Worm (Caenorhabditis elegans) whole organism, L4 larva: ENCODE measurements around the gene ani-3.

Experiments
- D1046.2 ChIP-seq: fragments of 200-800 bp; sonication (Bioruptor generic); IDR thresholded peaks from 2 replicates; pipeline ENCODE4 v1.3.6; 2022; ENCODE audit warnings: missing genetic modification characterization, missing compliant biosample characterization
- F10B5.3 ChIP-seq: sonication (generic microtip); optimal IDR thresholded peaks from 2 replicates; lab custom pipeline; 2016; ENCODE audit warnings: mild to moderate bottlenecking, missing genetic modification characterization, missing compliant biosample characterization
- F26F4.8 ChIP-seq: fragments of 200-800 bp; sonication (Bioruptor generic); conservative IDR thresholded peaks from 2 replicates; pipeline ENCODE4 v1.3.6; 2022; ENCODE audit warnings: missing genetic modification characterization, missing compliant biosample characterization
- F49E8.2 ChIP-seq: sonication (generic microtip); optimal IDR thresholded peaks from 2 replicates; lab custom pipeline; 2016; ENCODE audit warnings: missing compliant biosample characterization, mild to moderate bottlenecking, missing genetic modification characterization, borderline replicate concordance
- T26A8.4 ChIP-seq: fragments of 200-800 bp; sonication (Bioruptor generic); IDR thresholded peaks from 2 replicates; pipeline ENCODE4 v1.3.6; 2022; ENCODE audit warnings: missing genetic modification characterization, missing compliant biosample characterization
- Y75B8A.6 ChIP-seq: fragments of 200-800 bp; sonication (Bioruptor generic); IDR thresholded peaks from 2 replicates; pipeline ENCODE4 v1.3.6; 2022; ENCODE audit warnings: missing genetic modification reagents, missing genetic modification characterization, missing compliant biosample characterization
- ZK337.2 ChIP-seq: fragments of 200-800 bp; sonication (Bioruptor generic); IDR thresholded peaks from 2 replicates; pipeline ENCODE4 v1.3.6; 2022; ENCODE audit warnings: missing genetic modification reagents, missing genetic modification characterization, missing compliant biosample characterization
- aha-1 ChIP-seq: fragments of 150-350 bp; peaks from one replicate; lab custom pipeline; 2014; ENCODE audit warnings: missing biosample characterization, missing genetic modification characterization
- aly-2 ChIP-seq: sonication (generic microtip); optimal IDR thresholded peaks from 2 replicates; lab custom pipeline; 2018; ENCODE audit warnings: missing biosample characterization, missing genetic modification characterization
- ceh-20 ChIP-seq: fragments of 200-800 bp; sonication (Bioruptor generic); IDR thresholded peaks from 2 replicates; pipeline ENCODE4 v1.3.6; 2022; ENCODE audit warnings: missing genetic modification reagents, missing genetic modification characterization, missing compliant biosample characterization
- ceh-28 ChIP-seq: fragments of 150-350 bp; optimal IDR thresholded peaks from 2 replicates; lab custom pipeline; 2014; ENCODE audit warnings: missing biosample characterization, missing genetic modification reagents, missing genetic modification characterization
- ceh-32 ChIP-seq: sonication (generic microtip); optimal IDR thresholded peaks from 2 replicates; lab custom pipeline; 2016; ENCODE audit warnings: mild to moderate bottlenecking, missing genetic modification characterization, missing compliant biosample characterization; ENCODE audit not compliant: poor library complexity
- ceh-82 ChIP-seq: sonication (generic microtip); optimal IDR thresholded peaks from 2 replicates; lab custom pipeline; 2017; ENCODE audit warnings: missing biosample characterization, missing genetic modification characterization
- ces-1 ChIP-seq: fragments of 150-350 bp; sonication (generic microtip); optimal IDR thresholded peaks from 4 replicates; lab custom pipeline; 2014; ENCODE audit warnings: missing biosample characterization, missing genetic modification reagents, missing genetic modification characterization
- daf-16 ChIP-seq, 3 experiments: sonication (generic microtip); optimal IDR thresholded peaks; 2 replicates each; lab custom pipeline; 2016 to 2017; ENCODE audit warnings: missing genetic modification characterization in 3 of 3, missing genetic modification reagents in 3 of 3, mild to moderate bottlenecking in 2 of 3, missing compliant biosample characterization in 2 of 3, missing biosample characterization in 1 of 3, moderate library complexity in 1 of 3
- daf-19 ChIP-seq: fragments of 200-800 bp; sonication (Bioruptor generic); conservative IDR thresholded peaks from 2 replicates; pipeline ENCODE4 v1.3.6; 2022; ENCODE audit warnings: missing genetic modification characterization, missing compliant biosample characterization
- dmd-8 ChIP-seq: fragments of 200-800 bp; sonication (Bioruptor generic); IDR thresholded peaks from 2 replicates; pipeline ENCODE4 v1.3.6; 2022; ENCODE audit warnings: missing genetic modification characterization, missing compliant biosample characterization
- dmd-9 ChIP-seq: fragments of 200-800 bp; sonication (Bioruptor generic); IDR thresholded peaks from 2 replicates; pipeline ENCODE4 v1.3.6; 2022; ENCODE audit warnings: missing genetic modification reagents, missing genetic modification characterization, missing compliant biosample characterization
- duxl-1 ChIP-seq: sonication (generic microtip); optimal IDR thresholded peaks from 2 replicates; lab custom pipeline; 2016; ENCODE audit warnings: mild to moderate bottlenecking, missing genetic modification characterization, moderate library complexity, missing compliant biosample characterization; ENCODE audit not compliant: poor library complexity
- dve-1 ChIP-seq: sonication (generic microtip); optimal IDR thresholded peaks from 2 replicates; lab custom pipeline; 2017; ENCODE audit warnings: antibody characterized with exemption, mild to moderate bottlenecking, missing genetic modification characterization, missing compliant biosample characterization; ENCODE audit not compliant: insufficient read depth
- gei-8 ChIP-seq: fragments of 200-800 bp; sonication (Bioruptor generic); optimal IDR thresholded peaks from 2 replicates; lab custom pipeline; 2018; ENCODE audit warnings: mild to moderate bottlenecking, missing genetic modification characterization, missing compliant biosample characterization
- hif-1 ChIP-seq, 2 experiments: sonication (generic microtip); optimal IDR thresholded peaks; 2 replicates each; lab custom pipeline; 2016 to 2017; ENCODE audit warnings: missing compliant biosample characterization in 2 of 2, missing genetic modification characterization in 2 of 2, missing genetic modification reagents in 2 of 2, missing genotype in 2 of 2, mild to moderate bottlenecking in 1 of 2
- hlh-11 ChIP-seq: fragments of 200-800 bp; sonication (Bioruptor generic); optimal IDR thresholded peaks from 2 replicates; lab custom pipeline; 2018; ENCODE audit warnings: mild to moderate bottlenecking, missing genetic modification characterization, missing compliant biosample characterization
- hlh-30 ChIP-seq: sonication (generic microtip); optimal IDR thresholded peaks from 2 replicates; lab custom pipeline; 2017; ENCODE audit warnings: antibody characterized with exemption, mild to moderate bottlenecking, missing genetic modification characterization, missing compliant biosample characterization; ENCODE audit not compliant: insufficient read depth
- hmg-1.1 ChIP-seq: fragments of 200-800 bp; sonication (Bioruptor generic); IDR thresholded peaks from 2 replicates; pipeline ENCODE4 v1.3.6; 2022; ENCODE audit warnings: missing genetic modification reagents, missing genetic modification characterization, missing compliant biosample characterization
- jun-1 ChIP-seq: fragments of 150-350 bp; optimal IDR thresholded peaks from 2 replicates; lab custom pipeline; 2014; ENCODE audit warnings: missing biosample characterization, missing genetic modification reagents, missing genetic modification characterization
- lin-13 ChIP-seq: fragments of 150-350 bp; optimal IDR thresholded peaks from 2 replicates; lab custom pipeline; 2014; ENCODE audit warnings: missing biosample characterization, missing genetic modification reagents, missing genetic modification characterization
- lin-38 ChIP-seq: fragments of 200-800 bp; sonication (Bioruptor generic); IDR thresholded peaks from 2 replicates; pipeline ENCODE4 v1.3.6; 2022; ENCODE audit warnings: missing genetic modification reagents, missing genetic modification characterization, missing compliant biosample characterization
- lin-39 ChIP-seq: fragments of 150-350 bp; optimal IDR thresholded peaks from 2 replicates; lab custom pipeline; 2014; ENCODE audit warnings: missing biosample characterization, missing genetic modification reagents, missing genetic modification characterization
- madf-5 ChIP-seq, 2 experiments: fragments of 200-800 bp; sonication (Bioruptor generic); IDR thresholded peaks; 2 replicates each; pipeline ENCODE4 v1.3.6; 2022; ENCODE audit warnings: missing compliant biosample characterization in 2 of 2, missing genetic modification characterization in 2 of 2
- mep-1 ChIP-seq: fragments of 150-350 bp; sonication (generic microtip); optimal IDR thresholded peaks from 3 replicates; lab custom pipeline; 2014; ENCODE audit warnings: missing biosample characterization, missing genetic modification characterization
- mes-2 ChIP-seq: sonication (generic microtip); optimal IDR thresholded peaks from 2 replicates; lab custom pipeline; 2016; ENCODE audit warnings: missing genotype, mild to moderate bottlenecking, missing genetic modification characterization, missing compliant biosample characterization; ENCODE audit not compliant: poor library complexity, severe bottlenecking
- nhr-102 ChIP-seq: sonication (generic microtip); optimal IDR thresholded peaks from 2 replicates; lab custom pipeline; 2016; ENCODE audit warnings: mild to moderate bottlenecking, missing genetic modification characterization, moderate library complexity, missing compliant biosample characterization
- nhr-11 ChIP-seq: fragments of 150-350 bp; optimal IDR thresholded peaks from 2 replicates; lab custom pipeline; 2014; ENCODE audit warnings: missing biosample characterization, missing genetic modification characterization
- nhr-111 ChIP-seq: fragments of 200-800 bp; sonication (Bioruptor generic); optimal IDR thresholded peaks from 2 replicates; lab custom pipeline; 2018; ENCODE audit warnings: mild to moderate bottlenecking, missing genetic modification characterization, missing compliant biosample characterization
- nhr-42 ChIP-seq: fragments of 200-800 bp; sonication (Bioruptor generic); IDR thresholded peaks from 2 replicates; pipeline ENCODE4 v1.3.6; 2022; ENCODE audit warnings: missing genetic modification characterization, missing compliant biosample characterization
- pha-4 ChIP-seq, 2 experiments: fragments of 150-350 bp in 1 of 2; fragments of 200-800 bp in 1 of 2; sonication (Bioruptor generic) in 1 of 2; IDR thresholded peaks in 1 of 2; optimal IDR thresholded peaks in 1 of 2; 2 replicates each; pipeline versions ENCODE4 v1.3.6 to Lab custom; 2014 to 2022; ENCODE audit warnings: missing genetic modification characterization in 2 of 2, missing genetic modification reagents in 2 of 2, missing biosample characterization in 1 of 2, missing compliant biosample characterization in 1 of 2
- php-3 ChIP-seq: fragments of 200-800 bp; sonication (Bioruptor generic); IDR thresholded peaks from 2 replicates; pipeline ENCODE4 v1.3.6; 2022; ENCODE audit warnings: missing genetic modification reagents, missing genetic modification characterization, missing compliant biosample characterization
- pqm-1 ChIP-seq: sonication (generic microtip); optimal IDR thresholded peaks from 2 replicates; lab custom pipeline; 2017; ENCODE audit warnings: missing biosample characterization, missing genetic modification characterization
- rbr-2 ChIP-seq: sonication (generic microtip); optimal IDR thresholded peaks from 2 replicates; lab custom pipeline; 2016; ENCODE audit warnings: missing genotype, missing genetic modification characterization, missing compliant biosample characterization
- saeg-2 ChIP-seq: fragments of 200-800 bp; sonication (Bioruptor generic); IDR thresholded peaks from 2 replicates; pipeline ENCODE4 v1.3.6; 2022; ENCODE audit warnings: missing genetic modification reagents, missing genetic modification characterization, missing compliant biosample characterization
- sdz-12 ChIP-seq: fragments of 200-800 bp; sonication (Bioruptor generic); optimal IDR thresholded peaks from 2 replicates; lab custom pipeline; 2018; ENCODE audit warnings: mild to moderate bottlenecking, missing genetic modification characterization, missing compliant biosample characterization
- set-16 ChIP-seq: fragments of 200-800 bp; sonication (Bioruptor generic); IDR thresholded peaks from 2 replicates; pipeline ENCODE4 v1.3.6; 2022; ENCODE audit warnings: missing genetic modification reagents, missing genetic modification characterization, missing compliant biosample characterization
- snpc-4 ChIP-seq: fragments of 150-350 bp; optimal IDR thresholded peaks from 2 replicates; lab custom pipeline; 2014; ENCODE audit warnings: missing biosample characterization, missing genetic modification characterization
- tag-97 ChIP-seq: fragments of 200-800 bp; sonication (Bioruptor generic); IDR thresholded peaks from 2 replicates; pipeline ENCODE4 v1.3.6; 2022; ENCODE audit warnings: missing genetic modification characterization, missing compliant biosample characterization
- unc-39 ChIP-seq: sonication (generic microtip); optimal IDR thresholded peaks from 2 replicates; lab custom pipeline; 2017; ENCODE audit warnings: missing biosample characterization, missing genetic modification characterization

Gene ani-3

DNA sequence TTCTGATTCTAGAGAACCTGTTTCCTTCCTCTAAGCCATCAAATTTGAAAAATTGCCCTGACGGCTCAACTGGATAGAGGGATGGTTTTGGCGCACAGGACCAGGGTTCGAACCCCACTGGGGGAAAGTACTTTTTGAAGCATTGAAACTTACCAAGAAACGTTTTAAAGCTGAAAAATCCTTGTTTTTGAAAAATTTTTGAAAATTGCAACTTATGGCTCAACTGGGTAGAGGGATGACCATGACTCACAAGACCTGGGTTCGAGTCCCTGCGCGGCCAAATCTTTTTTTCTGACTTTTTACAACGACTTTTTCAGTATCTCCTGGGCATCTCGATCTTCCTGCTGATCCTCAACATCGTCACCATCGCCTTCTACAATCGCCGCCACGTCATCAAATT lies 26.7 kb upstream of the ani-3 start:
- TF ChIP-seq aly-2 (tag; lab: Kevin White, UChicago) = no peak
- TF ChIP-seq hlh-30 (tag; lab: Kevin White, UChicago) = no peak
- TF ChIP-seq hmg-1.1 = no peak
- TF ChIP-seq daf-19 = no peak

DNA sequence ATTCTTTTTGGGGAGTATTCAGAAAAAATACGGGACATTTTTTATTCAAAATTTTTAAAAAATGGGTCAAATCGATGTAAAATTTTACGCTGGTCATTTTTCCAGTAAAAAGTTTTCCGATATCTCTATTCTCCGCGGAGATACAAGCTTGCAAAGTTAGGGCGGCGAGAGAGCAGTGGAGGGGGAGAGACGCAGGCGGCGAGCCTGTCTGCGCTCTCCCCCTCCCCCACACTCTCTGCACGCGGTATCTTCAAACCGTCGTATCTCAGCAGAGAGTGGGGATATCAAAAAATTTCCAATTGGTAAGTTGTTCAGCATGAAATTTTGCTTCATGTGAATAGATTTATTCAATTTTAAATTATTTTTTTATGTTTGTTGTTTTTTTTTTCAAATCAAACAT lies 25.7 kb upstream of the ani-3 start:
- TF ChIP-seq lin-13 (GFP tag; lab: Kevin White, UChicago) = no peak
- TF ChIP-seq aha-1 (tag; lab: Kevin White, UChicago) = peak; percentile 83
- no peak for TF ChIP-seq tag-97
- no peak for TF ChIP-seq lin-38 (GFP tag; lab: Robert Waterston, UW)
- no peak for TF ChIP-seq jun-1
- peak; percentile 60 for TF ChIP-seq set-16

DNA sequence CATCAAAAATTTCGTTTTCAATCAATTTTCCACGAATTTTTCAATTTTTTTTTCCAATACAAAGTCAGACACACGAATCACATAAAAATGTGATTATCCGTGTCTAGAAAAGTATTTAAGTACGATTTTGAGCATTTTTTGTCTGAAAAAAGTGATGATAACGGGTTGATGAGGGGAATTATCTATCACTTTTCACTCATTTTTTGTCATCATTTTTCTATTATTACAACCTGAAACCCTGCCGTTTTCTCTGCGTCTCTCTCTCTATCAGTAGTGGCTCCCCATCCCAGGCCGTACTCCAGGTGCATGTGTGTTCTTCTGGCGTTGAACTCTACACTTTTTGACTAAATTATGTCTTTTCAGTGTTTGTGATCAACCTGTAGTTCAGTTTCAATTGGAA lies 25.2 kb upstream of the ani-3 start:
- TF ChIP-seq ZK337.2 (GFP tag; lab: Robert Waterston, UW) (no peak), rbr-2 (tag; lab: Kevin White, UChicago) (no peak), php-3 (GFP tag; lab: Robert Waterston, UW) (0 out of 2 replicates have a peak, but pooled peaks have one; percentile 7), dmd-8 (no peak), dmd-9 (no peak), hif-1 (tag; optimal IDR thresholded peaks at IDR 0.05; lab: Kevin White, UChicago) (no peak), pha-4 (GFP tag; IDR thresholded peaks at IDR 0.05; lab: Robert Waterston, UW) (no peak), pha-4 (tag; optimal IDR thresholded peaks at IDR 0.05; lab: Kevin White, UChicago) (no peak), daf-16 (GFP tag; optimal IDR thresholded peaks at IDR 0.05; lab: Kevin White, UChicago) (no peak), daf-16 (tag; optimal IDR thresholded peaks at IDR 0.05; lab: Kevin White, UChicago) (peak; percentile 47), madf-5 (GFP tag; IDR thresholded peaks at IDR 0.05; lab: Robert Waterston, UW) (no peak), F26F4.8 (GFP tag; lab: Robert Waterston, UW) (no peak), lin-39 (tag; lab: Kevin White, UChicago) (no peak), hlh-11 (tag; lab: Kevin White, UChicago) (peak; percentile 66), lin-13 (GFP tag; lab: Kevin White, UChicago) (no peak), ceh-32 (tag; lab: Kevin White, UChicago) (no peak), ces-1 (GFP tag; lab: Kevin White, UChicago) (no peak), ceh-28 (tag; lab: Kevin White, UChicago) (no peak), mep-1 (tag; lab: Kevin White, UChicago) (peak; percentile 12), ceh-20 (GFP tag; lab: Robert Waterston, UW) (no peak), set-16 (no peak), dve-1 (tag; lab: Kevin White, UChicago) (peak; percentile 43), nhr-111 (GFP tag; lab: Kevin White, UChicago) (no peak), F10B5.3 (no peak), saeg-2 (GFP tag; lab: Robert Waterston, UW) (no peak), nhr-42 (GFP tag; lab: Robert Waterston, UW) (no peak), Y75B8A.6 (GFP tag; lab: Robert Waterston, UW) (no peak), F49E8.2 (tag; lab: Kevin White, UChicago) (no peak), T26A8.4 (GFP tag; lab: Robert Waterston, UW) (no peak), snpc-4 (tag; lab: Kevin White, UChicago) (no peak), mes-2 (no peak), ceh-82 (tag; lab: Kevin White, UChicago) (no peak), sdz-12 (GFP tag; lab: Kevin White, UChicago) (no peak), nhr-11 (tag; lab: Kevin White, UChicago) (no peak), unc-39 (tag; lab: Kevin White, UChicago) (no peak), duxl-1 (tag; lab: Kevin White, UChicago) (no peak), lin-38 (GFP tag; lab: Robert Waterston, UW) (no peak), nhr-102 (tag; lab: Kevin White, UChicago) (peak; percentile 47), gei-8 (no peak), hlh-30 (tag; lab: Kevin White, UChicago) (no peak), pqm-1 (tag; lab: Kevin White, UChicago) (peak; percentile 91), D1046.2 (GFP tag; lab: Robert Waterston, UW) (no peak)
